Fruit fly (Drosophila melanogaster): Measurements from ENCODE around the gene CG13287.

CG13287 gene

DNA sequence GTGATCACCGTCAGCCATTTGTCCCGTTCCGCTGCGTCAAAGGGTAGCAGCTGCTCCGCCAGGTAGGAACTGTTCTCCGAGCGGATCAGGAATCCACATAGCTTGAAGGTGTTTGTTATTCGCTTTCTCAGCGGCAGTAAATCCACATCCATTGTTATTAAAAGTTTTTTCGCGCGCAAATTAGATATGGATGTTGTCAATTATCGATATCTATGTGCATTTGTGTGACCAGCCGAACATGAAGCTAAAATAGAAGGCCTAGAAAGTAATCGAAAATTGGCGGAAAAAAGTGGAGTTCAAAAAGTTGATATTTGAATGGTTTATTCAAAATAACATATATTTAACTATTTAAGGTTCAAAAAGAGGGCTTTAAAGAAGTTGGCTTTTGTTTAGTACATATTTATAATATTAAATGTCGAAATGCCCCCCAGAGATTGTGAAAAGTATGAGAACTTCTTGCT lies 15.2 kb downstream of the CG13287 start, which contains the start of the genes PolE2 and CG5592:
Gene PolE2, minus strand, starts transcription at position 208 of the 461 bp plus-strand sequence.
Gene CG5592, plus strand, starts transcription at position 411 of the 461 bp plus-strand sequence.
- TF ChIP-seq pdm3 (GFP tag; optimal IDR thresholded peaks at IDR 0.05) (no peak), dsx (GFP tag; optimal IDR thresholded peaks at IDR 0.05; ENCODE audit: poor library complexity, severe bottlenecking) (no peak), salr (GFP tag; optimal IDR thresholded peaks at IDR 0.05) (no peak), svp (GFP tag) (no peak), CG8119 (GFP tag; IDR thresholded peaks at IDR 0.05) (no peak), CG11902 (GFP tag; optimal IDR thresholded peaks at IDR 0.05) (no peak)

DNA sequence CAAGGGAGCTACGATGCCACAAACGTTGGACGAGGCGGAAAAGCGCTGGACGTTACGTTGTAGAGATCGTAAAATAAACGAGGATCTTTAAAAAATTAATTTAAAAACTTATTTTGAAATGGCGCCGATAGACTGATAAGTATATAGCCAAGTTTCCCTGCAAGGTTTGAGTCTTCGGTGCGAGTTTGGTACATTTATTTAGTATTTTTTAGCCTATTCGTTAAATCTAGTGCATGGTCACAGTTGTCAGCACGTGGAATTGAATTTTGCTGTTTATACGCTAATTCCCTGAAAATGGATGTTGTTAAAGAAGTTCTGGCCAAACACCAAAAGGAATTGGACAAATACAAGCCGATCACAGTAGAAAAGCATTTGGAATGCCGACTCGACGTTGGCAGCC lies 17.2 kb downstream of the CG13287 start, which contains the start of gene CG32409:
Gene CG32409, plus strand, starts transcription at position 224 of the 400 bp plus-strand sequence.
- TF ChIP-seq CG6808 (GFP tag; optimal IDR thresholded peaks at IDR 0.05) (no peak), CG34406 (GFP tag; optimal IDR thresholded peaks at IDR 0.05) (no peak), vri (GFP tag; optimal IDR thresholded peaks at IDR 0.05) (no peak), Blimp-1 (GFP tag; optimal IDR thresholded peaks at IDR 0.05) (no peak), CG31627 (GFP tag; optimal IDR thresholded peaks at IDR 0.05) (no peak), fd59A (GFP tag; optimal IDR thresholded peaks at IDR 0.05) (no peak), CG7368 (GFP tag; optimal IDR thresholded peaks at IDR 0.05) (no peak), cyc (GFP tag; optimal IDR thresholded peaks at IDR 0.05) (no peak), Lpt (GFP tag; optimal IDR thresholded peaks at IDR 0.05) (no peak), CG6854 (GFP tag; optimal IDR thresholded peaks at IDR 0.05) (no peak), CG6163 (GFP tag; IDR thresholded peaks at IDR 0.05) (no peak), CG6792 (GFP tag; optimal IDR thresholded peaks at IDR 0.05) (no peak), Smox (GFP tag; optimal IDR thresholded peaks at IDR 0.05) (no peak), CG3032 (tag; optimal IDR thresholded peaks at IDR 0.05) (no peak), Eip93F (GFP tag; optimal IDR thresholded peaks at IDR 0.05) (no peak)

DNA sequence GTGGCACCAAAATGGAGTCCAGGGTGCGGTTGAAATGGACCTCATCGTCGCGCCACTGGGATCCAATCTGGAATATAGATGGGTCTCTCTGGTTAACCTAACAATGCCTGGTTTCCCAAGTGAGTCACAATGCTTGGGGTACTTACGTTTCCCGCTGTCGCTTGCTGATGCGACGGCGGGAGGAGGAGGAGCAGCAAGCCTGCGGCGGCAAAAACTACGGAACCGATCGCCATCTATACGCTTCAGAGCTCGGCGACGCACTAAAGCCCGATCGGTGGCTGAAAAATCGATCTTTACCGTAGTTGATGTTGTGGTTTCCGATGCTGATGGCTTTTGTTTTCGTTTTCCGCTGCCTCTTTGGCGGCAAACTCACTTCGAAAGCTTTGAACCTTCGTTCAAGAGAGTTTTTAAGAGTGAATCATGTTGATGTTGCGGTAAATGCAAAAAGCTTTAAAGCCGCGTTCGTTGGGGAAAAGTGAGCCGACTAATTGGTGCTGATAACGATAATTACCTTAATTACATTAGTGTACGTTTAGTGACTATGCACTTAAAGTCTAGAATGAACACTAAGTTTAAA lies 20.2 kb downstream of the CG13287 start, which contains the start of gene QC:
Gene QC, minus strand, starts transcription at position 268 of the 577 bp plus-strand sequence.
- TF ChIP-seq CG7368 (GFP tag; optimal IDR thresholded peaks at IDR 0.05) (no peak), CG1621 (tag; optimal IDR thresholded peaks at IDR 0.05) (peak; percentile 54), Ets96B (tag; optimal IDR thresholded peaks at IDR 0.05) (no peak), Sox102F (GFP tag; optimal IDR thresholded peaks at IDR 0.05) (no peak), Eip78C (GFP tag) (peak; percentile 58), CG15336 (GFP tag; IDR thresholded peaks at IDR 0.05) (peak; percentile 15; the same call in 1 of the 2 replicates)

DNA sequence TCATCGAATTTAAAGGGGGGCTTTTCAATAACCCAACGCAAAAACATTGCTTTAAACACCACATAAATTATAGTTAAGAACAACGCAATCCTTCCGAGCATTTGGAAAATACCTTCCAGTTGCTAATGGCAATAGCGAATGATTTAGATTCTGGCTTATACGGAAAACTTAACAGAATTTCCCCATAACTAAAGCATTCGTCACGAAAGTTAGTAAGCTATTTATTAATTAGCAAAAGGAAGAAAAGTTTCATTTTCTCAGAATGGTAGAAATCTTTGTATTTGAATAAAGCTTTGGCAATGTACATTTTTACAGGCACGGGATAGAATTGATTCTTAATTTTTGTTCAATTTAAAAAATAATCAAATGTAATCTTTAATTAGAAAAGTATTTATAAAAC lies 21.9 kb downstream of the CG13287 start, which contains the start of gene CG32413:
Gene CG32413, minus strand, starts transcription at position 101 of the 400 bp plus-strand sequence.
- TF ChIP-seq Sox15 (GFP tag; optimal IDR thresholded peaks at IDR 0.05) (no peak), Hr38 (GFP tag; optimal IDR thresholded peaks at IDR 0.05) (no peak), Met (GFP tag; optimal IDR thresholded peaks at IDR 0.05) (no peak), lz (GFP tag; optimal IDR thresholded peaks at IDR 0.05) (no peak), Lpt (GFP tag; optimal IDR thresholded peaks at IDR 0.05) (no peak), esn (GFP tag; optimal IDR thresholded peaks at IDR 0.05) (no peak), svp (GFP tag) (no peak), achi (GFP tag; optimal IDR thresholded peaks at IDR 0.05) (no peak), eg (GFP tag; IDR thresholded peaks at IDR 0.05) (no peak), Eip78C (GFP tag) (no peak), CG11294 (GFP tag; IDR thresholded peaks at IDR 0.05) (no peak), Hr4 (GFP tag; optimal IDR thresholded peaks at IDR 0.05) (no peak), CG6163 (GFP tag; IDR thresholded peaks at IDR 0.05) (no peak), CG1621 (tag; optimal IDR thresholded peaks at IDR 0.05) (no peak), CG31627 (GFP tag; optimal IDR thresholded peaks at IDR 0.05) (no peak), spab (GFP tag; optimal IDR thresholded peaks at IDR 0.05) (no peak), acj6 (GFP tag; optimal IDR thresholded peaks at IDR 0.05) (no peak), CG11902 (GFP tag; optimal IDR thresholded peaks at IDR 0.05) (no peak), CG8119 (GFP tag; IDR thresholded peaks at IDR 0.05) (no peak)
